Worm (Caenorhabditis elegans) whole organism, L1 larva: ENCODE data around the gene C54D10.3.

ENCODE experiments used
- C16A3.4 ChIP-seq: fragments of 150-350 bp; optimal IDR thresholded peaks from 2 replicates; lab custom pipeline; 2014; ENCODE audit warnings: missing biosample characterization, missing genetic modification characterization
- C34B4.2 ChIP-seq: sonication (generic microtip); optimal IDR thresholded peaks from 2 replicates; lab custom pipeline; 2017; ENCODE audit warnings: mild to moderate bottlenecking, missing genetic modification characterization, missing compliant biosample characterization
- F16B12.6 ChIP-seq: fragments of 150-350 bp; optimal IDR thresholded peaks from 2 replicates; lab custom pipeline; 2014; ENCODE audit warnings: missing biosample characterization, missing genetic modification characterization
- Y116A8C.19 ChIP-seq: sonication (generic microtip); optimal IDR thresholded peaks from 2 replicates; lab custom pipeline; 2016; ENCODE audit warnings: missing compliant biosample characterization, missing genetic modification characterization, borderline replicate concordance
- aha-1 ChIP-seq: fragments of 150-350 bp; optimal IDR thresholded peaks from 2 replicates; lab custom pipeline; 2014; ENCODE audit warnings: missing biosample characterization, missing genetic modification characterization
- alr-1 ChIP-seq: fragments of 200-800 bp; sonication (Bioruptor generic); optimal IDR thresholded peaks from 2 replicates; lab custom pipeline; 2018; ENCODE audit warnings: borderline replicate concordance, mild to moderate bottlenecking, missing genetic modification characterization, missing compliant biosample characterization
- aly-2 ChIP-seq: fragments of 150-350 bp; optimal IDR thresholded peaks from 2 replicates; lab custom pipeline; 2014; ENCODE audit warnings: missing biosample characterization, missing genetic modification characterization
- ama-1 ChIP-seq: fragments of 150-350 bp; optimal IDR thresholded peaks from 2 replicates; lab custom pipeline; 2014
- blmp-1 ChIP-seq: fragments of 150-350 bp; optimal IDR thresholded peaks from 2 replicates; lab custom pipeline; 2014; ENCODE audit warnings: missing biosample characterization, missing genetic modification characterization
- ceh-8 ChIP-seq: fragments of 200-800 bp; sonication (Bioruptor generic); optimal IDR thresholded peaks from 2 replicates; lab custom pipeline; 2018; ENCODE audit warnings: mild to moderate bottlenecking, missing genetic modification characterization, moderate library complexity, missing compliant biosample characterization
- ces-1 ChIP-seq: fragments of 150-350 bp; optimal IDR thresholded peaks from 2 replicates; lab custom pipeline; 2014; ENCODE audit warnings: missing biosample characterization, missing genetic modification reagents, missing genetic modification characterization
- efl-3 ChIP-seq: fragments of 200-800 bp; sonication (Bioruptor generic); optimal IDR thresholded peaks from 2 replicates; lab custom pipeline; 2018; ENCODE audit warnings: mild to moderate bottlenecking, missing genetic modification characterization, missing compliant biosample characterization
- elt-2 ChIP-seq: sonication (generic microtip); optimal IDR thresholded peaks from 2 replicates; lab custom pipeline; 2016; ENCODE audit warnings: missing genetic modification characterization, mild to moderate bottlenecking, inconsistent platforms, missing compliant biosample characterization, missing genetic modification reagents
- ets-5 ChIP-seq: fragments of 200-800 bp; sonication (Bioruptor generic); IDR thresholded peaks from 2 replicates; pipeline ENCODE4 v1.3.6; 2022; ENCODE audit warnings: missing genetic modification characterization, missing compliant biosample characterization
- fos-1 ChIP-seq: fragments of 150-350 bp; optimal IDR thresholded peaks from 2 replicates; lab custom pipeline; 2014; ENCODE audit warnings: missing biosample characterization, missing genetic modification characterization
- hlh-17 ChIP-seq: fragments of 200-800 bp; sonication (Bioruptor generic); optimal IDR thresholded peaks from 2 replicates; lab custom pipeline; 2018; ENCODE audit warnings: missing genetic modification characterization, mild to moderate bottlenecking, missing compliant biosample characterization, moderate library complexity, borderline replicate concordance
- hpl-2 ChIP-seq: fragments of 150-350 bp; optimal IDR thresholded peaks from 2 replicates; lab custom pipeline; 2014; ENCODE audit warnings: missing biosample characterization, missing genetic modification reagents, missing genetic modification characterization
- irx-1 ChIP-seq: sonication (generic microtip); optimal IDR thresholded peaks from 2 replicates; lab custom pipeline; 2016; ENCODE audit warnings: missing genetic modification characterization, missing compliant biosample characterization
- isw-1 ChIP-seq: fragments of 200-800 bp; sonication (Bioruptor generic); IDR thresholded peaks from 2 replicates; pipeline ENCODE4 v1.3.6; 2022; ENCODE audit warnings: missing genetic modification characterization, missing compliant biosample characterization
- jun-1 ChIP-seq: fragments of 150-350 bp; optimal IDR thresholded peaks from 2 replicates; lab custom pipeline; 2014; ENCODE audit warnings: missing biosample characterization, missing genetic modification reagents, missing genetic modification characterization
- lin-15B ChIP-seq: fragments of 150-350 bp; sonication (generic microtip); optimal IDR thresholded peaks from 3 replicates; lab custom pipeline; 2014; ENCODE audit warnings: missing biosample characterization, missing genetic modification characterization
- lin-39 ChIP-seq: fragments of 150-350 bp; optimal IDR thresholded peaks from 2 replicates; lab custom pipeline; 2014; ENCODE audit warnings: missing biosample characterization, missing genetic modification reagents, missing genetic modification characterization
- lir-3 ChIP-seq: sonication (generic microtip); optimal IDR thresholded peaks from 2 replicates; lab custom pipeline; 2016; ENCODE audit warnings: mild to moderate bottlenecking, missing genetic modification characterization, moderate library complexity, missing compliant biosample characterization; ENCODE audit not compliant: poor library complexity
- mab-9 ChIP-seq: fragments of 200-800 bp; sonication (Bioruptor generic); IDR thresholded peaks from 2 replicates; pipeline ENCODE4 v1.3.6; 2022; ENCODE audit warnings: missing genetic modification reagents, missing genetic modification characterization, missing compliant biosample characterization
- mep-1 ChIP-seq: fragments of 150-350 bp; optimal IDR thresholded peaks from 2 replicates; lab custom pipeline; 2014; ENCODE audit warnings: missing biosample characterization, missing genetic modification characterization
- nhr-11 ChIP-seq: fragments of 150-350 bp; optimal IDR thresholded peaks from 2 replicates; lab custom pipeline; 2014; ENCODE audit warnings: missing biosample characterization, missing genetic modification characterization
- nhr-12 ChIP-seq: sonication (generic microtip); optimal IDR thresholded peaks from 2 replicates; lab custom pipeline; 2017; ENCODE audit warnings: missing biosample characterization, missing genetic modification characterization
- nhr-20 ChIP-seq: sonication (generic microtip); optimal IDR thresholded peaks from 2 replicates; lab custom pipeline; 2016; ENCODE audit warnings: mild to moderate bottlenecking, missing genetic modification characterization, missing compliant biosample characterization
- nhr-237 ChIP-seq: fragments of 150-350 bp; optimal IDR thresholded peaks from 2 replicates; lab custom pipeline; 2014; ENCODE audit warnings: missing biosample characterization, missing genetic modification characterization
- nhr-47 ChIP-seq: sonication (generic microtip); optimal IDR thresholded peaks from 2 replicates; lab custom pipeline; 2016; ENCODE audit warnings: mild to moderate bottlenecking, missing genetic modification characterization, moderate library complexity, missing compliant biosample characterization
- nhr-84 ChIP-seq: sonication (generic microtip); optimal IDR thresholded peaks from 2 replicates; lab custom pipeline; 2017; ENCODE audit warnings: missing biosample characterization, missing genetic modification characterization
- nhr-90 ChIP-seq: sonication (generic microtip); optimal IDR thresholded peaks from 2 replicates; lab custom pipeline; 2016; ENCODE audit warnings: mild to moderate bottlenecking, missing genetic modification characterization, missing compliant biosample characterization; ENCODE audit not compliant: poor library complexity
- pqm-1 ChIP-seq: sonication (generic microtip); optimal IDR thresholded peaks from 3 replicates; lab custom pipeline; 2017; ENCODE audit warnings: missing biosample characterization, missing genetic modification characterization
- rnt-1 ChIP-seq: sonication (generic microtip); optimal IDR thresholded peaks from 2 replicates; lab custom pipeline; 2016; ENCODE audit warnings: mild to moderate bottlenecking, missing genetic modification characterization, moderate library complexity, missing compliant biosample characterization
- skn-1 ChIP-seq: fragments of 150-350 bp; optimal IDR thresholded peaks from 2 replicates; lab custom pipeline; 2014; ENCODE audit warnings: missing biosample characterization, missing genetic modification characterization
- snpc-4 ChIP-seq: fragments of 150-350 bp; optimal IDR thresholded peaks from 2 replicates; lab custom pipeline; 2014; ENCODE audit warnings: missing biosample characterization, missing genetic modification characterization
- sup-37 ChIP-seq: fragments of 200-800 bp; sonication (Bioruptor generic); optimal IDR thresholded peaks from 2 replicates; lab custom pipeline; 2018; ENCODE audit warnings: mild to moderate bottlenecking, missing genetic modification characterization, missing compliant biosample characterization
- swsn-7 ChIP-seq: sonication (generic microtip); optimal IDR thresholded peaks from 2 replicates; lab custom pipeline; 2016; ENCODE audit warnings: missing genetic modification characterization, missing compliant biosample characterization
- unc-30 ChIP-seq: sonication (generic microtip); optimal IDR thresholded peaks from 2 replicates; lab custom pipeline; 2017; ENCODE audit warnings: missing biosample characterization, missing genetic modification characterization
- unc-98 ChIP-seq: fragments of 200-800 bp; sonication (Bioruptor generic); IDR thresholded peaks from 2 replicates; pipeline ENCODE4 v1.3.6; 2022; ENCODE audit warnings: missing genetic modification characterization, missing compliant biosample characterization
- vab-15 ChIP-seq: sonication (generic microtip); optimal IDR thresholded peaks from 2 replicates; lab custom pipeline; 2017; ENCODE audit warnings: missing genotype, mild to moderate bottlenecking, missing genetic modification characterization, missing compliant biosample characterization
- zag-1 ChIP-seq: fragments of 150-350 bp; optimal IDR thresholded peaks from 2 replicates; lab custom pipeline; 2014; ENCODE audit warnings: missing biosample characterization, missing genetic modification characterization
- ztf-11 ChIP-seq, 2 experiments: sonication (generic microtip); optimal IDR thresholded peaks; 2 replicates each; lab custom pipeline; 2016 to 2017; ENCODE audit warnings: missing genetic modification characterization in 2 of 2, missing biosample characterization in 1 of 2, missing compliant biosample characterization in 1 of 2
- ztf-4 ChIP-seq: fragments of 150-350 bp; optimal IDR thresholded peaks from 2 replicates; lab custom pipeline; 2014; ENCODE audit warnings: missing biosample characterization, missing genetic modification characterization

C54D10.3 gene

DNA sequence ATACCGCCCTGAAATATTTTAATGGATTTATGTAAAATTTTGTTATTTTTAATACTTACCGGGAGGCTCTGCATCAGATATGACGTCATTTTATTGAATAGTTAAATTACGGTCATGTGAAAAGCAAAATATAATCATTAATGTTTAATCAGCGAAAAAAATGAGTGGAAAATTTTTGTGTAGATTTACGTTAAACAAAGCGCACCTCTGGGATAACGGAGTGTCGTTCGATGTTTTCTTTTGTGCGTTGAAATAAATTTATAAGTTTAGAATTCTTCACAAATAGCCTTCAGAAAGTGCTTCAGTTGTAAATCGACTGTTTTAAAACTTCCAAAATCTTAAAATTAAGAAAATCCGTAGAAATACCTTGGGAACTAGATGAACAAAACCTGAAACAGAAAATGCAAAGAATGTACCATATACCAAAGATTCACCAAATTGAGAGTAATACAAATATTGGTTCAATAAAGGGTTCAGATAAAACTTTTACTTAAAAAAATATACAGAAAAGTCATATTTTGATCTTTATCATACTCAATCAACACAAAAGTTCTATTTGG is 17.6 kb upstream of the C54D10.3 start, which contains the start of the genes K01D12.20 and miga-1 (continued):
- TF ChIP-seq mep-1 (tag; lab: Kevin White, UChicago) (peak; percentile 59), ama-1 (no peak), pqm-1 (tag; lab: Kevin White, UChicago) (no peak), aly-2 (no peak), C16A3.4 (peak; percentile 56)

- TF ChIP-seq C34B4.2 (tag; lab: Kevin White, UChicago): no peak
- no peak for TF ChIP-seq lir-3 (tag; lab: Kevin White, UChicago)
- no peak for TF ChIP-seq lin-15B (tag; lab: Kevin White, UChicago)
- no peak for TF ChIP-seq fos-1
- no peak for TF ChIP-seq skn-1 (tag; lab: Kevin White, UChicago)
- no peak for TF ChIP-seq pqm-1 (tag; lab: Kevin White, UChicago)
- no peak for TF ChIP-seq ets-5
- TF ChIP-seq blmp-1: no peak
- no peak for TF ChIP-seq aha-1
- TF ChIP-seq ces-1 (GFP tag; lab: Kevin White, UChicago): no peak
- no peak for TF ChIP-seq aly-2
- no peak for TF ChIP-seq mab-9 (GFP tag; lab: Robert Waterston, UW)
- TF ChIP-seq nhr-237 (tag; lab: Kevin White, UChicago): no peak
- TF ChIP-seq elt-2 (tag; lab: Kevin White, UChicago): no peak
- TF ChIP-seq lin-39 (tag; lab: Kevin White, UChicago): no peak
These were observed 17.0 kb upstream of the C54D10.3 start, which contains the start of gene K01D12.7 for ce11 chrV:12401383-12401782. Gene K01D12.7 (minus strand): TSS chrV:12401483.

- TF ChIP-seq zag-1 (tag; lab: Kevin White, UChicago) (no peak), nhr-20 (tag; lab: Kevin White, UChicago) (no peak), swsn-7 (tag; lab: Kevin White, UChicago) (no peak)
These were observed 16.0 kb upstream of the C54D10.3 start, which contains the start of gene K01D12.8 for ce11 chrV:12402355-12402754. Gene K01D12.8 (plus strand): TSS chrV:12402655.

DNA sequence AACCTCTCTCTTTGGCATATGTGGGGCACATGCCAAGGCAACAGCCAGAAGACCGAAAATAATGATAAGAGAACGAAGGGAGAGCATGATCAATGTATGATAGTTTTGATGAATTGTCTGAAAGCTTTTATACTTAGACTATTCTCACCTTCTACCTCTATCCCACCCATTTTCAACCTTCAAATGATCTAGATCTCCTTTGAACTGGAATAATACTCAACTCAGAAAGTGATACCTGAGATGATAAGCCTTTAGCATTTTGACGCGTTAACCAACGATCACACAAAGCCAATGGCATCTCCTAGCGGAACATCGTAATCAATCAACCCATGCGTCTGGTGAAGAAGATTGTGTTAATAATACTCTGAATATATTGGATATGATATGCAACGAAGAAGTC is 13.8 kb upstream of the C54D10.3 start, which contains the start of gene K01D12.9:
Gene K01D12.9 (minus strand): TSS at position 101 of the 400 bp plus-strand sequence.
- TF ChIP-seq jun-1 (tag; lab: Kevin White, UChicago) (no peak), ceh-8 (GFP tag; lab: Kevin White, UChicago) (no peak), nhr-11 (no peak), C34B4.2 (tag; lab: Kevin White, UChicago) (no peak), alr-1 (tag; lab: Kevin White, UChicago) (no peak), Y116A8C.19 (tag; lab: Kevin White, UChicago) (no peak), unc-30 (tag; lab: Kevin White, UChicago) (no peak), rnt-1 (tag; lab: Kevin White, UChicago) (no peak), ama-1 (no peak), nhr-12 (tag; lab: Kevin White, UChicago) (no peak), sup-37 (GFP tag; lab: Kevin White, UChicago) (no peak)
- TF ChIP-seq, all 84 proteins: peak for 0

- TF ChIP-seq isw-1 (GFP tag; lab: Robert Waterston, UW) (no peak), hpl-2 (no peak), pqm-1 (tag; lab: Kevin White, UChicago) (no peak), ets-5 (no peak), ztf-4 (tag; lab: Kevin White, UChicago) (no peak), nhr-84 (tag; lab: Kevin White, UChicago) (no peak), ztf-11 (tag; optimal IDR thresholded peaks at IDR 0.05; lab: Kevin White, UChicago) (no peak), snpc-4 (no peak), elt-2 (tag; lab: Kevin White, UChicago) (no peak), unc-30 (tag; lab: Kevin White, UChicago) (no peak), unc-98 (GFP tag; lab: Robert Waterston, UW) (no peak), F16B12.6 (tag; lab: Kevin White, UChicago) (no peak), hlh-17 (GFP tag; lab: Kevin White, UChicago) (no peak), nhr-90 (tag; lab: Kevin White, UChicago) (no peak), nhr-47 (tag; lab: Kevin White, UChicago) (no peak), efl-3 (no peak), vab-15 (tag; lab: Kevin White, UChicago) (no peak), irx-1 (no peak)
These were observed 12.5 kb upstream of the C54D10.3 start, which contains the start of gene K01D12.10 for ce11 chrV:12405929-12406328. Gene K01D12.10 (plus strand): TSS chrV:12406229.
